Worm (Caenorhabditis elegans): ENCODE data around the gene jnk-1.

Gene jnk-1

DNA sequence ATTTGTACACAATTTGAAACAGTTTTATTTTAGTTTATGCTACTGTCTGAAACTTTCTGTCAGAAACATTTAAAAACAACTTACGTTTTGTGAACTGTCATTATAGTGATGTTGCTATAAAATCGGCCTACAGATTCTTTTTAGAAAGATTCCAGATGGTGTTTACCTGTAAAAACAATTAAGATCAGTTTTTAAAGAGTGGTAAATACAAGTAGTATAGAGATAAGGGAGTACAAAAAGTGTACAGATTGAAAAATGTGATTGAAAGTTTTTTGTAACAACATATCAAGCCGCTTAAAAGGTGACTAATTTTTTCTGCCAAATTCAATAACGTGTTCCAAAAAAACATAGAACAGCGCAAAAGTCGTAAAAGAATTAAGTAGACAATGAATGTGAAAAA, 19.9 kb upstream of the jnk-1 start, which contains the start of gene npr-12:
Gene npr-12, minus strand, starts transcription at position 101 of the 400 bp plus-strand sequence.
- TF ChIP-seq cog-1 (tag; optimal IDR thresholded peaks at IDR 0.05) = no peak
- TF ChIP-seq ztf-29 (GFP tag; IDR thresholded peaks at IDR 0.05) = no peak
- no peak for TF ChIP-seq tab-1 (GFP tag; IDR thresholded peaks at IDR 0.05)
- no peak for TF ChIP-seq ref-1 (GFP tag; conservative IDR thresholded peaks at IDR 0.05)
- TF ChIP-seq ztf-23 (GFP tag; IDR thresholded peaks at IDR 0.05) = no peak
- TF ChIP-seq med-1 (GFP tag; optimal IDR thresholded peaks at IDR 0.05; ENCODE audit: insufficient read depth) = no peak
- TF ChIP-seq klf-2 (GFP tag; conservative IDR thresholded peaks at IDR 0.05) = no peak
- TF ChIP-seq T22C8.4 (GFP tag; IDR thresholded peaks at IDR 0.05) = no peak
- no peak for TF ChIP-seq flt-1 (GFP tag; IDR thresholded peaks at IDR 0.05)

DNA sequence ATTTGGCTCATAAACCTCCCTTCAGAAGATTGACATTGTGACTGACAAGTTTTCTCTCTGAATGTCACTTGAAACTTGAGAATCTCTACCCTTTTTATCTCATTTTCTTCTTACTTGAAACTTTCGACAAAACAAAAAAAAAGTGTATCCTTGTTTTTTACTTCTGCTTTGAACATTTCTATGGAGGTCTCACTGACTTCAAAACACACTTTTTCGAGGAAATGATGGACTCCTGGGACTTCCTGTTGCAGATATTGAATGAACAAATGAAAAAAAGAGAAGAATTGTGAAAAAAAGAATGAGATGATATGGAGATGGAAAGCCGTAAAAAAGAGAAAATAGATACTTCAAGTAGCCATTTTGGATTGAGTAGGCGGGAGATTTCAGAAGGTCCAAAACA, 16.3 kb upstream of the jnk-1 start:
- TF ChIP-seq flt-1 (GFP tag; IDR thresholded peaks at IDR 0.05) = no peak
- TF ChIP-seq tab-1 (GFP tag; IDR thresholded peaks at IDR 0.05) = no peak
- TF ChIP-seq T22C8.4 (GFP tag; IDR thresholded peaks at IDR 0.05) = no peak
- no peak for TF ChIP-seq cog-1 (tag; optimal IDR thresholded peaks at IDR 0.05)
- TF ChIP-seq ztf-29 (GFP tag; IDR thresholded peaks at IDR 0.05) = no peak
- no peak for TF ChIP-seq ztf-23 (GFP tag; IDR thresholded peaks at IDR 0.05)
- TF ChIP-seq klf-2 (GFP tag; conservative IDR thresholded peaks at IDR 0.05) = no peak
- no peak for TF ChIP-seq ref-1 (GFP tag; conservative IDR thresholded peaks at IDR 0.05)
- no peak for TF ChIP-seq med-1 (GFP tag; optimal IDR thresholded peaks at IDR 0.05; ENCODE audit: insufficient read depth)

DNA sequence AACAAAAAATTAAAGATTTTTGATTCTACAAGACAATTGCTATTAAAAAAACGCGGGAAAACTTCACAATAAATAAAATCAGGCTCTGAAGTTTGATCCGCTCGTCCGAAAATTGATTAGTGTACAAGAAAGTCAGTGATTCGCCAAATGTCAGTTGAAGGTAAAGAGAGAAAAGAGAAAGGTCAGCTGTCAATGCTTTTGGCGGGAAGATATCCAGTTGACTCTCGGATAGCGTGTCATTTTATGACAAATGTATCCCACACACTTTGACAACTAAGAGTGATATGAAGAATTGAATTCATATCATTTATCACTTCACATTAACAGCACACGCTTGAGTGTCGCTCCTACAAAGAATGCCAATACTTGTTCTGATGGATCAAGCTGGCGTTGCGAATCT, 10.6 kb upstream of the jnk-1 start:
- TF ChIP-seq T22C8.4 (GFP tag; IDR thresholded peaks at IDR 0.05) (no peak), cog-1 (tag; optimal IDR thresholded peaks at IDR 0.05) (no peak), tab-1 (GFP tag; IDR thresholded peaks at IDR 0.05) (no peak), klf-2 (GFP tag; conservative IDR thresholded peaks at IDR 0.05) (no peak), med-1 (GFP tag; optimal IDR thresholded peaks at IDR 0.05; ENCODE audit: insufficient read depth) (no peak), flt-1 (GFP tag; IDR thresholded peaks at IDR 0.05) (no peak)

DNA sequence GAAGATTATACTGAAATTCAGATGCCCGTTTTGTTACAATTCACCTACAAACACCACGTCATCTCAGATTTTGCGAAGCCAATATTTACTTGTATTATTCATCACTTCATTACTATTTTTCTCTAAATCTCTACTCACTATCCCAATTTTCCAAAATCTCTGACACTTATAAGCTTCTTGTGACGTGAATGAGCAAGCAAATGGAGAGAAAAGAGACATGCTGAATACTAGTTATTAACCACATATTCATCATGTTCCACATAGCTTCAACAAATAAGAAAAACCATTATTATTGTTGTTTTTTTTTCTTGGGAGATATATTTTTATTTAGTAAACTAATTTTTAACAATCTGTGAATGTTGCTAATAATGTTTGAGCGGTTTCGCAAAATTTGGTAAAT, 6.2 kb upstream of the jnk-1 start:
- TF ChIP-seq ref-1 (GFP tag; conservative IDR thresholded peaks at IDR 0.05) (no peak), med-1 (GFP tag; optimal IDR thresholded peaks at IDR 0.05; ENCODE audit: insufficient read depth) (no peak), ztf-29 (GFP tag; IDR thresholded peaks at IDR 0.05) (no peak), flt-1 (GFP tag; IDR thresholded peaks at IDR 0.05) (no peak), T22C8.4 (GFP tag; IDR thresholded peaks at IDR 0.05) (no peak), klf-2 (GFP tag; conservative IDR thresholded peaks at IDR 0.05) (no peak), tab-1 (GFP tag; IDR thresholded peaks at IDR 0.05) (no peak), ztf-23 (GFP tag; IDR thresholded peaks at IDR 0.05) (no peak), cog-1 (tag; optimal IDR thresholded peaks at IDR 0.05) (no peak)

DNA sequence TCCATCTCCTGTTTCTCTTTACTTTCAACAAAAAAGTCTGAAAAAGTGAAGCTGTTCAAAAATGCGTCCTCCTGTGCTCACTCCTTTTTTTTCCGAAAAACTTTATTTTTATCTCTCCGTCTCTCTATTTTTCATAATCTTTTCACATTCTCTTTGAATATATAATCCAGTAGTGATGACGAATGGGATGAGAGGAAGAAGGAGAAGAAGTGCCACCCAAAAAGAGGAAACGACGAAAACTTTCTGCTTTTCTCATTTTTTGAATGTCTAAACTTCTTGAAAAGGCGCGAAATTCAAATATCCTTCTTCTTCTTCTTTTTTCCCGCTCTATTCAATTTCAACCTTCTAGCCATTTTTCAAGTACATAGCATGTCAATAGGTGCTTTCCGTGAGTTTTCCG, 2.8 kb upstream of the jnk-1 start:
- TF ChIP-seq T22C8.4 (GFP tag; IDR thresholded peaks at IDR 0.05) = no peak
- TF ChIP-seq med-1 (GFP tag; optimal IDR thresholded peaks at IDR 0.05; ENCODE audit: insufficient read depth) = no peak
- no peak for TF ChIP-seq tab-1 (GFP tag; IDR thresholded peaks at IDR 0.05)
- no peak for TF ChIP-seq flt-1 (GFP tag; IDR thresholded peaks at IDR 0.05)
- TF ChIP-seq ztf-23 (GFP tag; IDR thresholded peaks at IDR 0.05) = no peak
- TF ChIP-seq ztf-29 (GFP tag; IDR thresholded peaks at IDR 0.05) = no peak
- TF ChIP-seq ref-1 (GFP tag; conservative IDR thresholded peaks at IDR 0.05) = no peak
- no peak for TF ChIP-seq cog-1 (tag; optimal IDR thresholded peaks at IDR 0.05)

DNA sequence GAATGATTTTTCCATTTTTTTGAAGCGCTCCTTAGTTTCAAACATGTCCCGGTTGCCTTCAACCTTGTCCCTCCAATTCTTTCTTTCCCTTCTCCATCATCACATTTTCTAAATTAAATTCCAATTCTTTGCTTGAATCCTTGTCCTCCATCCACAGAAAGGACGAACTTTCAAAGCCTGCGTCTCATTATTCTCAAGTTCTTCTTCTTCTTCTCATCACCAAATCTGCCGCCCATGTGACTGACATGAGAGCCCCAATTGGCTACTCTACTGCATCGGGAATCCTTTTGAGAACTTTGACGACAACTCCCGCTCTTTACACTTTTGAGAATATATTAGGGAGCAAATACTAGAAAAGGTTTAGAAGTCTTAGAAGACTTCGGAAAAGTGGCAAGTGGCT, 773 bp upstream of the jnk-1 start:
- TF ChIP-seq cog-1 (tag; optimal IDR thresholded peaks at IDR 0.05) (no peak), tab-1 (GFP tag; IDR thresholded peaks at IDR 0.05) (no peak), ztf-29 (GFP tag; IDR thresholded peaks at IDR 0.05) (no peak), klf-2 (GFP tag; conservative IDR thresholded peaks at IDR 0.05) (no peak), ztf-23 (GFP tag; IDR thresholded peaks at IDR 0.05) (no peak), T22C8.4 (GFP tag; IDR thresholded peaks at IDR 0.05) (no peak), flt-1 (GFP tag; IDR thresholded peaks at IDR 0.05) (no peak), med-1 (GFP tag; optimal IDR thresholded peaks at IDR 0.05; ENCODE audit: insufficient read depth) (no peak)

DNA sequence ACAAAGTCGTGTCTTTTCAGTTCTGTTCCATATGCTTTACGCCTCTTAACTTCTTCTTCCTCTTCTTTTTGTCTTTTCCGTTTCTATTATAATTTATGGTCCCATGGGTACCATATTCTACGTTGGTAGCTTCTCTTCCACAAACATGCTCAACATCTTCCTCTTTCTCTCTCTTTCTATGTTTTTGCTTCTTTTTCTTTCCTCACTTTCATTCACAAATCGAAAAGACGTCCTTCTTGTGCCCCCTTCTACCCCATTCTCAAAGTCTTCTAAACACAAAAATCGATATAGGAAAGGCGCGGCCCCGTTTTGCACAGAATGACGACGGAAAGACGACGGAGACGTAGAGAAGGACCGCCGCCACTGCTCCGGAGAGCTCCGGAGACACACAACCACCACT, 1.3 kb downstream of the jnk-1 start:
- no peak for TF ChIP-seq ztf-29 (GFP tag; IDR thresholded peaks at IDR 0.05)
- TF ChIP-seq T22C8.4 (GFP tag; IDR thresholded peaks at IDR 0.05) = no peak
- no peak for TF ChIP-seq ztf-23 (GFP tag; IDR thresholded peaks at IDR 0.05)
- TF ChIP-seq tab-1 (GFP tag; IDR thresholded peaks at IDR 0.05) = no peak
- TF ChIP-seq cog-1 (tag; optimal IDR thresholded peaks at IDR 0.05) = no peak
- no peak for TF ChIP-seq flt-1 (GFP tag; IDR thresholded peaks at IDR 0.05)
- TF ChIP-seq ref-1 (GFP tag; conservative IDR thresholded peaks at IDR 0.05) = no peak
- TF ChIP-seq med-1 (GFP tag; optimal IDR thresholded peaks at IDR 0.05; ENCODE audit: insufficient read depth) = no peak
- no peak for TF ChIP-seq klf-2 (GFP tag; conservative IDR thresholded peaks at IDR 0.05)

DNA sequence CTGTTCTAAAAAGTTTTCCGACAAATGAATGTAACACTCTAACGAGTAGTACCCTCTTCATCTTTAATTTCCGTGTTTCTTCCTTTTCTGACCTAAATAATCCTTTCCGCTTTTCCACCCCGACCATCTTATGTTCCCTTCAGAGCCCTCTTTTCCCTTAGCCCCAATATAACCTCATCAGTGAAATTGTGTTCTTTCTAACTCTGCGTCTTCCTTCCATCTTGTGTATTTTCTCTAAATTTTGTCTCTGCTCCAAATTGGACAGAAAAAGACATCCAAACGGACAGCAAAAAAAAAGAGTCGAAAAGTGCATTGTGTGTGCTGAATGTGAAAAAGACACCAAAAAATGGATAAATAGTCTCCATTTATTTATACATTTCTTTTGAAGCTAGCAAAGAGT, 2.0 kb downstream of the jnk-1 start:
- TF ChIP-seq ref-1 (GFP tag; conservative IDR thresholded peaks at IDR 0.05) = no peak
- TF ChIP-seq T22C8.4 (GFP tag; IDR thresholded peaks at IDR 0.05) = no peak
- TF ChIP-seq klf-2 (GFP tag; conservative IDR thresholded peaks at IDR 0.05) = no peak
- TF ChIP-seq cog-1 (tag; optimal IDR thresholded peaks at IDR 0.05) = no peak
- TF ChIP-seq ztf-23 (GFP tag; IDR thresholded peaks at IDR 0.05) = no peak
- no peak for TF ChIP-seq tab-1 (GFP tag; IDR thresholded peaks at IDR 0.05)
- TF ChIP-seq ztf-29 (GFP tag; IDR thresholded peaks at IDR 0.05) = no peak
- TF ChIP-seq med-1 (GFP tag; optimal IDR thresholded peaks at IDR 0.05; ENCODE audit: insufficient read depth) = no peak
- no peak for TF ChIP-seq flt-1 (GFP tag; IDR thresholded peaks at IDR 0.05)

DNA sequence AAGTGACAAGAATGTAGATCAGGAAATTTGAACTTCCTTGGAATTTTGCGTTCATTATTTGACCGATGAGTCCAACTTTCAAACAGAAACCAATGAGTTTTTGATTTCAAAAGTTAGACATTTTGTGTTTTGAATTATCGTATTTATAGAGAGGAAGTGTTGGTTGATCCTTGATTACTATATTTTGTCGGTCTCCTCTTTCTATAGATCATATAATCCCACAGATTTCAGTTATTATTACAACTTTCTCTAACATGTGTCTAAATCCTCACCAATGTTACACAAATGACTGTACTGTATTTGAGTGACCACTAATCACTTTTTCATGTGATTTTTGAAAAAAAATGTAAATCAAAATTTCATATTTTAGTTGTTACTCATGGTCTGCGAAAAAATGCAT, 7.1 kb downstream of the jnk-1 start, which contains the start of gene B0478.3:
Gene B0478.3, minus strand, starts transcription at position 101 of the 400 bp plus-strand sequence.
- no peak for TF ChIP-seq tab-1 (GFP tag; IDR thresholded peaks at IDR 0.05)

DNA sequence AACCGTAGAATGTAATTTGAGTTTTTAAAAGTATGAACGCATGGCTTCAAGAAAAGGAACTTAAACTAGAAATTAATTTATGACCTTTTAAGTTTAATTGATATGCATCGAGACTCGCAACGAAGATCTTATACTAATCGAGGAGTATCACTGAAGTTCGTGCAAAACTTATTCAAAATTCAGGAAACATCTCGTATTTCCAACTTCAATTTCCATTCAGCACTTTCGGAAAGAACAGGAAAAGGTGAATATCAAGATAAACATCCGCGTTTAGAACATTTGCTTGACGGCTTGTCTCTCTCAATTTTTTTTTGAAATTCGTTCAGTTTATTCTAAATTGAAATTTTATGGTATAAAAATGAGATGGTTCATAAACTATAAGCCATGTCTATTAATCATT, 7.8 kb downstream of the jnk-1 start, which contains the start of gene ZK381.2:
Gene ZK381.2, plus strand, starts transcription at position 301 of the 400 bp plus-strand sequence.
- TF ChIP-seq ztf-29 (GFP tag; IDR thresholded peaks at IDR 0.05) = no peak
- no peak for TF ChIP-seq med-1 (GFP tag; optimal IDR thresholded peaks at IDR 0.05; ENCODE audit: insufficient read depth)
- TF ChIP-seq cog-1 (tag; optimal IDR thresholded peaks at IDR 0.05) = no peak
- TF ChIP-seq ztf-23 (GFP tag; IDR thresholded peaks at IDR 0.05) = no peak
- no peak for TF ChIP-seq klf-2 (GFP tag; conservative IDR thresholded peaks at IDR 0.05)
- no peak for TF ChIP-seq flt-1 (GFP tag; IDR thresholded peaks at IDR 0.05)
- no peak for TF ChIP-seq tab-1 (GFP tag; IDR thresholded peaks at IDR 0.05)
- no peak for TF ChIP-seq ref-1 (GFP tag; conservative IDR thresholded peaks at IDR 0.05)
- no peak for TF ChIP-seq T22C8.4 (GFP tag; IDR thresholded peaks at IDR 0.05)
